Worm (Caenorhabditis elegans) whole organism, L1 larva: Measurements from ENCODE around the gene gas-1.

Experiments
- F16B12.6 ChIP-seq: fragments of 150-350 bp; optimal IDR thresholded peaks from 2 replicates; lab custom pipeline; 2014; ENCODE audit warnings: missing biosample characterization, missing genetic modification characterization
- aly-2 ChIP-seq: fragments of 150-350 bp; optimal IDR thresholded peaks from 2 replicates; lab custom pipeline; 2014; ENCODE audit warnings: missing biosample characterization, missing genetic modification characterization
- ama-1 ChIP-seq: fragments of 150-350 bp; optimal IDR thresholded peaks from 2 replicates; lab custom pipeline; 2014
- blmp-1 ChIP-seq: fragments of 150-350 bp; optimal IDR thresholded peaks from 2 replicates; lab custom pipeline; 2014; ENCODE audit warnings: missing biosample characterization, missing genetic modification characterization
- ceh-88 ChIP-seq: fragments of 200-800 bp; sonication (Bioruptor generic); IDR thresholded peaks from 2 replicates; pipeline ENCODE4 v1.3.6; 2022; ENCODE audit warnings: missing genetic modification characterization, missing compliant biosample characterization
- ces-1 ChIP-seq: fragments of 150-350 bp; optimal IDR thresholded peaks from 2 replicates; lab custom pipeline; 2014; ENCODE audit warnings: missing biosample characterization, missing genetic modification reagents, missing genetic modification characterization
- efl-1 ChIP-seq, 4 experiments: fragments of 150-350 bp; optimal IDR thresholded peaks in 3 of 4; peaks in 1 of 4; 1 replicate in 1 of 4; 2 replicates in 3 of 4; lab custom pipeline; 2014; ENCODE audit warnings: missing biosample characterization in 2 of 4, missing genetic modification characterization in 2 of 4, missing genetic modification reagents in 2 of 4
- efl-3 ChIP-seq: fragments of 200-800 bp; sonication (Bioruptor generic); optimal IDR thresholded peaks from 2 replicates; lab custom pipeline; 2018; ENCODE audit warnings: mild to moderate bottlenecking, missing genetic modification characterization, missing compliant biosample characterization
- egl-13 ChIP-seq: sonication (generic microtip); optimal IDR thresholded peaks from 2 replicates; lab custom pipeline; 2016; ENCODE audit warnings: missing genotype, missing genetic modification reagents, missing genetic modification characterization, missing compliant biosample characterization
- elt-2 ChIP-seq: sonication (generic microtip); optimal IDR thresholded peaks from 2 replicates; lab custom pipeline; 2016; ENCODE audit warnings: missing genetic modification characterization, mild to moderate bottlenecking, inconsistent platforms, missing compliant biosample characterization, missing genetic modification reagents
- elt-3 ChIP-seq, 6 experiments: fragments of 150-350 bp in 1 of 6; sonication (generic microtip); optimal IDR thresholded peaks; 2 replicates each; lab custom pipeline; 2017 to 2018; ENCODE audit warnings: missing biosample characterization in 6 of 6, missing genetic modification characterization in 6 of 6, inconsistent platforms in 1 of 6
- fkh-4 ChIP-seq: sonication (generic microtip); optimal IDR thresholded peaks from 2 replicates; lab custom pipeline; 2016; ENCODE audit warnings: missing compliant biosample characterization, missing genetic modification characterization, borderline replicate concordance
- fkh-8 ChIP-seq: sonication (generic microtip); optimal IDR thresholded peaks from 2 replicates; lab custom pipeline; 2016; ENCODE audit warnings: mild to moderate bottlenecking, missing genetic modification characterization, missing compliant biosample characterization
- grh-1 ChIP-seq: fragments of 200-800 bp; sonication (Bioruptor generic); IDR thresholded peaks from 2 replicates; pipeline ENCODE4 v1.3.6; 2022; ENCODE audit warnings: missing genetic modification reagents, missing genetic modification characterization, missing compliant biosample characterization
- hlh-17 ChIP-seq: fragments of 200-800 bp; sonication (Bioruptor generic); optimal IDR thresholded peaks from 2 replicates; lab custom pipeline; 2018; ENCODE audit warnings: missing genetic modification characterization, mild to moderate bottlenecking, missing compliant biosample characterization, moderate library complexity, borderline replicate concordance
- hlh-4 ChIP-seq: sonication (generic microtip); optimal IDR thresholded peaks from 2 replicates; lab custom pipeline; 2016; ENCODE audit warnings: mild to moderate bottlenecking, missing genetic modification characterization, missing compliant biosample characterization
- irx-1 ChIP-seq: sonication (generic microtip); optimal IDR thresholded peaks from 2 replicates; lab custom pipeline; 2016; ENCODE audit warnings: missing genetic modification characterization, missing compliant biosample characterization
- isw-1 ChIP-seq: fragments of 200-800 bp; sonication (Bioruptor generic); IDR thresholded peaks from 2 replicates; pipeline ENCODE4 v1.3.6; 2022; ENCODE audit warnings: missing genetic modification characterization, missing compliant biosample characterization
- lin-13 ChIP-seq: fragments of 150-350 bp; optimal IDR thresholded peaks from 2 replicates; lab custom pipeline; 2014; ENCODE audit warnings: missing biosample characterization, missing genetic modification reagents, missing genetic modification characterization
- lin-14 ChIP-seq: fragments of 200-800 bp; sonication (Bioruptor generic); optimal IDR thresholded peaks from 2 replicates; lab custom pipeline; 2018; ENCODE audit warnings: mild to moderate bottlenecking, missing genetic modification characterization, moderate library complexity, missing compliant biosample characterization
- lir-3 ChIP-seq: sonication (generic microtip); optimal IDR thresholded peaks from 2 replicates; lab custom pipeline; 2016; ENCODE audit warnings: mild to moderate bottlenecking, missing genetic modification characterization, moderate library complexity, missing compliant biosample characterization; ENCODE audit not compliant: poor library complexity
- mab-9 ChIP-seq: fragments of 200-800 bp; sonication (Bioruptor generic); IDR thresholded peaks from 2 replicates; pipeline ENCODE4 v1.3.6; 2022; ENCODE audit warnings: missing genetic modification reagents, missing genetic modification characterization, missing compliant biosample characterization
- mep-1 ChIP-seq: fragments of 150-350 bp; optimal IDR thresholded peaks from 2 replicates; lab custom pipeline; 2014; ENCODE audit warnings: missing biosample characterization, missing genetic modification characterization
- nhr-11 ChIP-seq: fragments of 150-350 bp; optimal IDR thresholded peaks from 2 replicates; lab custom pipeline; 2014; ENCODE audit warnings: missing biosample characterization, missing genetic modification characterization
- nhr-19 ChIP-seq: fragments of 200-800 bp; sonication (Bioruptor generic); conservative IDR thresholded peaks from 2 replicates; pipeline ENCODE4 v1.3.6; 2022; ENCODE audit warnings: missing genetic modification characterization, missing compliant biosample characterization
- nhr-20 ChIP-seq: sonication (generic microtip); optimal IDR thresholded peaks from 2 replicates; lab custom pipeline; 2016; ENCODE audit warnings: mild to moderate bottlenecking, missing genetic modification characterization, missing compliant biosample characterization
- nhr-237 ChIP-seq: fragments of 150-350 bp; optimal IDR thresholded peaks from 2 replicates; lab custom pipeline; 2014; ENCODE audit warnings: missing biosample characterization, missing genetic modification characterization
- nhr-28 ChIP-seq: fragments of 150-350 bp; optimal IDR thresholded peaks from 2 replicates; lab custom pipeline; 2014; ENCODE audit warnings: missing biosample characterization, missing genetic modification characterization
- nhr-71 ChIP-seq: sonication (generic microtip); optimal IDR thresholded peaks from 2 replicates; lab custom pipeline; 2016; ENCODE audit warnings: mild to moderate bottlenecking, missing genetic modification characterization, moderate library complexity, missing compliant biosample characterization
- nhr-77 ChIP-seq: fragments of 150-350 bp; optimal IDR thresholded peaks from 2 replicates; lab custom pipeline; 2014; ENCODE audit warnings: missing biosample characterization, missing genetic modification characterization
- nhr-85 ChIP-seq: sonication (generic microtip); peaks from one replicate; lab custom pipeline; 2016; ENCODE audit warnings: missing genetic modification characterization, inconsistent platforms, missing compliant biosample characterization
- nhr-90 ChIP-seq: sonication (generic microtip); optimal IDR thresholded peaks from 2 replicates; lab custom pipeline; 2016; ENCODE audit warnings: mild to moderate bottlenecking, missing genetic modification characterization, missing compliant biosample characterization; ENCODE audit not compliant: poor library complexity
- pax-3 ChIP-seq: fragments of 200-800 bp; sonication (Bioruptor generic); optimal IDR thresholded peaks from 2 replicates; lab custom pipeline; 2018; ENCODE audit warnings: mild to moderate bottlenecking, missing genetic modification characterization, moderate library complexity, missing compliant biosample characterization
- pqm-1 ChIP-seq: sonication (generic microtip); optimal IDR thresholded peaks from 3 replicates; lab custom pipeline; 2017; ENCODE audit warnings: missing biosample characterization, missing genetic modification characterization
- snpc-4 ChIP-seq: fragments of 150-350 bp; optimal IDR thresholded peaks from 2 replicates; lab custom pipeline; 2014; ENCODE audit warnings: missing biosample characterization, missing genetic modification characterization
- snu-23 ChIP-seq: sonication (generic microtip); optimal IDR thresholded peaks from 2 replicates; lab custom pipeline; 2016; ENCODE audit warnings: missing genetic modification characterization, missing compliant biosample characterization
- sup-37 ChIP-seq: fragments of 200-800 bp; sonication (Bioruptor generic); optimal IDR thresholded peaks from 2 replicates; lab custom pipeline; 2018; ENCODE audit warnings: mild to moderate bottlenecking, missing genetic modification characterization, missing compliant biosample characterization
- tbx-2 ChIP-seq: sonication (generic microtip); optimal IDR thresholded peaks from 2 replicates; lab custom pipeline; 2016; ENCODE audit warnings: missing genetic modification characterization, missing compliant biosample characterization
- unc-130 ChIP-seq: fragments of 150-350 bp; optimal IDR thresholded peaks from 2 replicates; lab custom pipeline; 2017; ENCODE audit warnings: missing biosample characterization, missing genetic modification characterization, inconsistent platforms
- unc-30 ChIP-seq: sonication (generic microtip); optimal IDR thresholded peaks from 2 replicates; lab custom pipeline; 2017; ENCODE audit warnings: missing biosample characterization, missing genetic modification characterization
- vab-15 ChIP-seq: sonication (generic microtip); optimal IDR thresholded peaks from 2 replicates; lab custom pipeline; 2017; ENCODE audit warnings: missing genotype, mild to moderate bottlenecking, missing genetic modification characterization, missing compliant biosample characterization
- zag-1 ChIP-seq: fragments of 150-350 bp; optimal IDR thresholded peaks from 2 replicates; lab custom pipeline; 2014; ENCODE audit warnings: missing biosample characterization, missing genetic modification characterization
- zip-4 ChIP-seq: fragments of 200-800 bp; sonication (Bioruptor generic); optimal IDR thresholded peaks from 2 replicates; lab custom pipeline; 2018; ENCODE audit warnings: mild to moderate bottlenecking, missing genetic modification characterization, moderate library complexity, missing compliant biosample characterization
- ztf-4 ChIP-seq: fragments of 150-350 bp; optimal IDR thresholded peaks from 2 replicates; lab custom pipeline; 2014; ENCODE audit warnings: missing biosample characterization, missing genetic modification characterization

gas-1 gene

ce11 chrX:15626119-15626850, 36.1 kb upstream of the gas-1 start:
- TF ChIP-seq mep-1 (tag; lab: Kevin White, UChicago) (no peak), lin-14 (peak; percentile 38), nhr-85 (tag; lab: Kevin White, UChicago) (peak; percentile 85), elt-2 (tag; lab: Kevin White, UChicago) (no peak), elt-3 (tag; optimal IDR thresholded peaks at IDR 0.05; lab: Kevin White, UChicago) (peak in 3 of 6 experiments; percentile 19 to 80 (median 62)), irx-1 (tag; lab: Kevin White, UChicago) (no peak), vab-15 (tag; lab: Kevin White, UChicago) (no peak), sup-37 (no peak), lir-3 (no peak), unc-30 (no peak), nhr-237 (tag; lab: Kevin White, UChicago) (no peak), snu-23 (GFP tag; lab: Kevin White, UChicago) (peak; percentile 40), nhr-19 (GFP tag; lab: Robert Waterston, UW) (0 out of 2 replicates have a peak, but pooled peaks have one; percentile 19), ztf-4 (tag; lab: Kevin White, UChicago) (no peak), nhr-90 (peak; percentile 29), blmp-1 (peak; percentile 31), nhr-20 (peak; percentile 28), hlh-4 (tag; lab: Kevin White, UChicago) (no peak), grh-1 (GFP tag; lab: Robert Waterston, UW) (peak; percentile 51; the same call in 1 of the 2 replicates), F16B12.6 (tag; lab: Kevin White, UChicago) (no peak), snpc-4 (tag; lab: Kevin White, UChicago) (no peak), aly-2 (tag; lab: Kevin White, UChicago) (no peak), egl-13 (tag; lab: Kevin White, UChicago) (no peak), nhr-71 (peak; percentile 26), nhr-11 (no peak)

ce11 chrX:15622041-15622440, 31.8 kb upstream of the gas-1 start:
- TF ChIP-seq ceh-88 (GFP tag; lab: Robert Waterston, UW) (no peak), fkh-4 (tag; lab: Kevin White, UChicago) (no peak), pax-3 (tag; lab: Kevin White, UChicago) (no peak), fkh-8 (tag; lab: Kevin White, UChicago) (peak; percentile 24), blmp-1 (no peak), ces-1 (GFP tag; lab: Kevin White, UChicago) (no peak), pqm-1 (tag; lab: Kevin White, UChicago) (no peak), nhr-20 (no peak), nhr-71 (peak; percentile 19), lin-13 (GFP tag; lab: Kevin White, UChicago) (no peak), ztf-4 (tag; lab: Kevin White, UChicago) (no peak), nhr-237 (tag; lab: Kevin White, UChicago) (no peak), efl-1 (optimal IDR thresholded peaks at IDR 0.05; lab: Kevin White, UChicago) (no peak), efl-1 (GFP tag; optimal IDR thresholded peaks at IDR 0.05 in 1 of 2; lab: Kevin White, UChicago) (peak in 1 of 2 experiments; percentile 79), tbx-2 (tag; lab: Kevin White, UChicago) (no peak), unc-130 (tag; lab: Kevin White, UChicago) (no peak), mab-9 (GFP tag; lab: Robert Waterston, UW) (no peak), ama-1 (lab: Kevin White, UChicago) (no peak), nhr-77 (tag; lab: Kevin White, UChicago) (no peak), isw-1 (GFP tag; lab: Robert Waterston, UW) (no peak), lin-14 (peak; percentile 45), hlh-4 (tag; lab: Kevin White, UChicago) (no peak), zag-1 (tag; lab: Kevin White, UChicago) (no peak), nhr-90 (no peak), hlh-17 (no peak), lir-3 (no peak), zip-4 (GFP tag; lab: Kevin White, UChicago) (no peak), elt-2 (tag; lab: Kevin White, UChicago) (peak; percentile 25), nhr-19 (GFP tag; lab: Robert Waterston, UW) (no peak), sup-37 (no peak), efl-3 (GFP tag; lab: Kevin White, UChicago) (no peak), nhr-28 (no peak)
- TF ChIP-seq, all 84 proteins: peak for 5
